Fruit fly (Drosophila melanogaster): ENCODE results near the gene for.

for gene

dm6 chr2L:3685139-3685851 is 28.5 kb upstream of the for start (continued):
- TF ChIP-seq MBD-R2 (GFP tag; IDR thresholded peaks at IDR 0.05) (no peak), CG14441 (GFP tag; IDR thresholded peaks at IDR 0.05) (no peak), fd3F (GFP tag; optimal IDR thresholded peaks at IDR 0.05) (no peak), gsb-n (tag; optimal IDR thresholded peaks at IDR 0.05) (no peak), CG10565 (GFP tag; optimal IDR thresholded peaks at IDR 0.05) (no peak), gem (tag; optimal IDR thresholded peaks at IDR 0.05) (peak; percentile 51), btn (GFP tag; optimal IDR thresholded peaks at IDR 0.05) (no peak), CG11247 (GFP tag; IDR thresholded peaks at IDR 0.05) (no peak), Hey (tag; optimal IDR thresholded peaks at IDR 0.05) (no peak), bsh (GFP tag; optimal IDR thresholded peaks at IDR 0.05) (peak in 1 of 2 experiments; percentile 49), CG2875 (GFP tag; optimal IDR thresholded peaks at IDR 0.05) (no peak), chif (GFP tag; optimal IDR thresholded peaks at IDR 0.05) (peak in 1 of 2 experiments; percentile 19), dimm (GFP tag; IDR thresholded peaks at IDR 0.05) (no peak), CG16815 (GFP tag; optimal IDR thresholded peaks at IDR 0.05) (no peak), HLH3B (GFP tag; IDR thresholded peaks at IDR 0.05) (no peak), kni (GFP tag; optimal IDR thresholded peaks at IDR 0.05) (no peak), CG6791 (GFP tag; IDR thresholded peaks at IDR 0.05; ENCODE audit: partially characterized antibody) (no peak), dan (GFP tag; IDR thresholded peaks at IDR 0.05) (0 out of 2 replicates have a peak, but pooled peaks have one; percentile 19), ATbp (GFP tag; optimal IDR thresholded peaks at IDR 0.05) (peak; percentile 5), dmrt99B (tag; optimal IDR thresholded peaks at IDR 0.05) (peak; percentile 5), nmo (GFP tag; optimal IDR thresholded peaks at IDR 0.05) (peak; percentile 31), CG12071 (GFP tag; optimal IDR thresholded peaks at IDR 0.05) (no peak), CG10147 (GFP tag; optimal IDR thresholded peaks at IDR 0.05) (no peak), CG4424 (GFP tag; optimal IDR thresholded peaks at IDR 0.05) (peak; percentile 2), seq (GFP tag; IDR thresholded peaks at IDR 0.05) (peak; percentile 84), CG8765 (GFP tag; IDR thresholded peaks at IDR 0.05) (no peak), CG1832 (GFP tag; optimal IDR thresholded peaks at IDR 0.05) (peak; percentile 59), sens (GFP tag) (peak; percentile 84)

- TF ChIP-seq vvl (GFP tag; IDR thresholded peaks at IDR 0.05), result peak; percentile 29; the same call in 1 of the 2 replicates
- TF ChIP-seq CG2712 (tag; optimal IDR thresholded peaks at IDR 0.05), result no peak
- peak; percentile 31 for TF ChIP-seq ewg (GFP tag; optimal IDR thresholded peaks at IDR 0.05)
- peak; percentile 34 for TF ChIP-seq Deaf1 (tag; optimal IDR thresholded peaks at IDR 0.05)
- TF ChIP-seq Rx (GFP tag; IDR thresholded peaks at IDR 0.05), result no peak
- TF ChIP-seq Nf-YC (tag; optimal IDR thresholded peaks at IDR 0.05), result peak; percentile 93
- TF ChIP-seq CG1832 (GFP tag; optimal IDR thresholded peaks at IDR 0.05), result peak; percentile 45
- peak in 1 of 2 experiments; percentile 5 for TF ChIP-seq Trl (optimal IDR thresholded peaks at IDR 0.05)
- TF ChIP-seq Trl (GFP tag; optimal IDR thresholded peaks at IDR 0.05), result no peak
- TF ChIP-seq CG14667 (GFP tag; IDR thresholded peaks at IDR 0.05), result no peak
- TF ChIP-seq CG10321 (GFP tag; IDR thresholded peaks at IDR 0.05), result peak; percentile 81
- peak; percentile 74; the same call in 1 of the 2 replicates for TF ChIP-seq seq (GFP tag; IDR thresholded peaks at IDR 0.05)
- TF ChIP-seq CG34224 (GFP tag; IDR thresholded peaks at IDR 0.05; ENCODE audit: partially characterized antibody), result no peak
- peak; percentile 87 for TF ChIP-seq Nf-YB (GFP tag; optimal IDR thresholded peaks at IDR 0.05)
Measured at dm6 chr2L:3682489-3682888, 25.7 kb upstream of the for start.
